Fruit fly (Drosophila melanogaster): ENCODE data around the gene CG13723.

DNA sequence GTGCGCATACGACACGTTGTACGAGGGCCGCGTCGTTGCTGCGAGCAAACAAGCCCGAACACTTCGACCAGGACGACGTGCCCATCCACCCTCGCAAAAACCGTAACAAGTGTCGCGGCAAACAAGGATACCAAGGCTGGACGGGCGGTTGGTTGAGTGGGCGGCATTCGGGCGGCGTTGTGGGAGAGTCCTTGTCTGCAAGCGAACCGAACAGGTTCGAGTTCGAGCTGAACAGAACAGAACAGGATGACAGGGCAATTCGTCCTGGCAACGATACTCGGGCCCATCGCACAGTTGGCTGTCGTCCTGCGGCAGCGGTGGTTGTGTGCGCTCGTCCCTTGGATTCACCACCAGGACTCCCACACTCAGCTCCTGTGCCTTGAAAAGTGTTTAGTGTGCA, 5.2 kb downstream of the CG13723 start:
- TF ChIP-seq sr (GFP tag; IDR thresholded peaks at IDR 0.05) (no peak), bowl (GFP tag; IDR thresholded peaks at IDR 0.05) (no peak), wor (GFP tag; IDR thresholded peaks at IDR 0.05) (no peak), CG1529 (GFP tag; optimal IDR thresholded peaks at IDR 0.05) (no peak), p53 (GFP tag; optimal IDR thresholded peaks at IDR 0.05) (no peak), CG9215 (GFP tag; IDR thresholded peaks at IDR 0.05) (no peak), usp (GFP tag; optimal IDR thresholded peaks at IDR 0.05) (no peak), CG6791 (GFP tag; IDR thresholded peaks at IDR 0.05; ENCODE audit: partially characterized antibody) (no peak), Hr51 (GFP tag; optimal IDR thresholded peaks at IDR 0.05) (no peak), Fer1 (GFP tag; optimal IDR thresholded peaks at IDR 0.05) (no peak)
